Worm (Caenorhabditis elegans) whole organism, L2 larva: ENCODE results near the gene gck-1.
"Not testable (repeated sequence)": the region's sequence is repeated elsewhere in the genome, so short reads cannot be mapped to it uniquely, and the experiment has no call there.

Experiments
- egl-27 ChIP-seq: sonication (generic microtip); optimal IDR thresholded peaks from 3 replicates; lab custom pipeline; 2017; ENCODE audit warnings: missing biosample characterization, missing genetic modification reagents, missing genetic modification characterization
- elt-1 ChIP-seq: fragments of 150-350 bp; optimal IDR thresholded peaks from 2 replicates; lab custom pipeline; 2014; ENCODE audit warnings: missing biosample characterization, missing genetic modification characterization
- mbf-1 ChIP-seq: sonication (generic microtip); optimal IDR thresholded peaks from 2 replicates; lab custom pipeline; 2017; ENCODE audit warnings: missing biosample characterization, missing genetic modification characterization
- unc-39 ChIP-seq: fragments of 150-350 bp; optimal IDR thresholded peaks from 2 replicates; lab custom pipeline; 2014; ENCODE audit warnings: missing biosample characterization, missing genetic modification characterization

DNA sequence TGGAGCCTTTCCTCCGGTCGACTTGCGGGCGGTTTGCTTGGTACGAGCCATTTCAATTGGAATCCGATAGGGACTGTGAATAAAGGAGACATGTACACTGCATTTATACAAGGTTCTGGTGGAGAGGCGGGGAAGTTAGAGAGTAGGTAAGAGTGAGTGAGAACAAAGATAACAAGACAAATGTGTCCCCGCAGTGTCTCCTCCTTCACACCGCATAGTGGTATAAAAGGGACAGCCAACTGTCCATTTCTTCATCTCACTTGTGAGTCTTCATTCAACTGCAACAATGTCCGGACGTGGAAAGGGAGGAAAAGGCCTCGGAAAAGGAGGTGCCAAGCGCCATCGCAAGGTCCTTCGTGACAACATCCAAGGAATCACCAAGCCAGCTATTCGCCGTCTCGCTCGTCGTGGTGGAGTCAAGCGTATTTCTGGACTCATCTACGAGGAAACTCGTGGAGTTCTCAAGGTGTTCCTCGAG is 49.6 kb upstream of the gck-1 start, which contains the start of the genes his-17 and his-18:
- not testable (repeated sequence) for TF ChIP-seq elt-1 (tag; lab: Kevin White, UChicago); egl-27 (tag; lab: Kevin White, UChicago); unc-39 (tag; lab: Kevin White, UChicago); mbf-1
